Worm (Caenorhabditis elegans) whole organism, dauer: ENCODE results near the gene F15A4.5.

Experiments
- unc-62 ChIP-seq: sonication (generic microtip); optimal IDR thresholded peaks from 2 replicates; lab custom pipeline; 2017; ENCODE audit warnings: missing biosample characterization, missing genetic modification reagents, missing genetic modification characterization

F15A4.5 gene

DNA sequence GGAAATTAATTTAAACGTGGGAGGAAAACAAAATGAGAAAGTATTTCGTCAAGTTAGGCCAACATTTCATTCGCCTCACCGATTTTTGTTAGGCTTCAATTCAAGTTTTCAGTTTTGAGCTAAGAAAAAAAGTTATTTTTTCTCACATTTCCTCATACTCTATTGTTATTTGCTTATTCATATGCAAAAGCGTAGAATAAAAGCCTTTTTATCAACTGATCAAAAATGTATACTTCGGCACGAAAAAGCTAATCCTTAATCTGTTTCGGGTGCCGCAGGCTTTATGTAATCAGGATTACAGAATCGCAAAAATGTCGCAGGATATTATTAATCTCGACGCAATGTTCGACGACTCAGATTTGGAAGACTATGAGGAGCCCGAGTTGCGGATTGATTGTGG, 18.9 kb upstream of the F15A4.5 start, which contains the start of gene T21B4.15:
TSS of gene T21B4.15 (plus strand) at position 301 of the 400 bp plus-strand sequence.
- no peak for TF ChIP-seq unc-62

DNA sequence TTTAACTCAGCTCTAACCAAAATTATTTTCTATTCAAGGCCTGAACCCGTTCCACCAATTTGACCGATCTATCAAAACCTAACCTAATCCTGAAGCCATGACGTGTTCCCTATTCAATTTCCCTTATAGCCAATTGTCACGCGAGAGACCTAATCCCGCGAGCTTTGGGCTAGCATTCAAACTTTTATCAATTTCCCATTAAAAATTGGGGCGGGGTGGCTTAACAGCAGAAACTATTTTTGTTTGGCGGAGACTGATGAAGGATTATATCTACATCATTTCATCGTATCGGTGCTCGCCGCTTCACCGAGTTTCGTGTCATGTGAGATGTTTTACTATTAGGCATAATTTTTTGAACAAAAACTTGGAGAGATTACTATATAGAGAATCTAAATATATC, 17.8 kb upstream of the F15A4.5 start:
- no peak for TF ChIP-seq unc-62

DNA sequence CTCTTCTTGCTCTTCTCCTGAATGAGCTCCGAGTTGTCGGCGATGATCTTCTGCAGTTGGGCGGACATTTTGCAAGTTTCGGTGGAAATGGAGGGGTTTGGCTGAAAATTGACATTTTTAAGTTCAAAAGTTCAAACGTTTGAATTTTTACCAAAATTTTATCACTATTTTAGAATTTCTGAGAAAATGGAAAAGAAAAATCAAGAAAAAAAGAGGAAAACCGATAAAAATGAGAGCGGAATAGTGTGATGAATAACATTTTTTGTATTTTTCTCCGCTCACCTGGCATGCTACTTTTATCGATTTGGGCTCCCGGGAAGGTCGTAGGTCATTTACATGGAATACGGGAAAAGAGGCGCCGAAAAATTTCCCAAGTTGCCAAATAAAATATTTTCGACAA, 14.0 kb upstream of the F15A4.5 start, which contains the start of gene F15A4.10:
TSS of gene F15A4.10 (minus strand) at position 101 of the 400 bp plus-strand sequence.
- no peak for TF ChIP-seq unc-62

DNA sequence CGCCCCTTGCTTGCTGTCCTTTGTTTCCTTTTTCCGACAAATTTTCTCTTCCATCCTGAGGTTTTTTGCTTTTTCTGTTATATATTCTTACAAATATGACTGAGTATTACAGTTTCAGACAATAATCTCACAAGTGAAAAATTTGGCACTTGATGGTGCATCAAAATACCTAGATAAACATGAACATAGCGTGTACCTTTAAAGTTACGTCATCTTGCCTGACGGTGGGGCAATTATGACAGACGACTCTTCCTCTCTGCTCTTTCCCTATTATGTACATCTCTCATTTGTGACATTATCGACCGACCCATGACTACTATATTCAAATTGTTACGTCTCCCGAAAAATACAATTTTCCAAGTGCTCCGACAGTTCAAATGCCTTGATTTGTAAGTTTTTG, 11.6 kb upstream of the F15A4.5 start, which contains the start of gene fbxb-102:
TSS of gene fbxb-102 (plus strand) at position 301 of the 400 bp plus-strand sequence.
- no peak for TF ChIP-seq unc-62

DNA sequence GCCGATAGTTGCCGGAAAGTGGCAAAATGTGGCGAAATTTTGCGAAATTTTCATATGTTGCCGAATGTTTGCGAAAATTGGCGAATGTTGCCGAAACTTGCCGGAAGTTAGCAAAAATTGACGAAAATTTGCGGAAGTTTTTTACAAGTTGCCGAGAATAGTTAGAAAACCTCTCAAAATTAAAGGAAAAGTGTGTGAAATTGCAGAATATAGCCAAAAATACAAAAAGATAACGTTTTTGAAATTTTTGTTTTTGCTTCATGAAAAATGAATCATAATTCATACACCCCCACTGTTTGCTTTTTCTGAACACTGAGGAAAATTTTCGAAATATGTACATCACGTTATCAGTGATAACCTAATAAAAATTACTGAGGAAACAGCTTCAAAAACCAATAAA, 10.6 kb upstream of the F15A4.5 start:
- TF ChIP-seq unc-62, result no peak

DNA sequence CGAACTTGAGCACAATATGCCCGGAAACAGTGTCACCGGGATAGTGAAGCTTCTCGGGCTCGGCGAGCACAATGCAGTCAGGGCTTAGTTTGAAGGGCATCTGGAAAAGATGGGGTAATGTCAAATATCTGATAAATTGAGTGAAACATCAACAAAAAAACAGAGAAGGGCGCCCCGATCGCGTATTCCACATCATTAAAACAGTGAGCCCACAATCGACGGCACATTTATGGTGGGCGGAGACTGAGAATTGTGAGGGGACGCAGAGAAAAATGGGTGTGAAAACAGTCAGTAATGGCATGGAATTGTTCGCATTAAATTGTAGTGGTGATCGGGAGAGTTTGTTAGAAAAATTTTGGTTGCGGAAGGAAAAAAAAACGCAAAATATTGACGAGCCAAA, 9.8 kb upstream of the F15A4.5 start, which contains the start of gene arrd-9:
TSS of gene arrd-9 (minus strand) at position 101 of the 400 bp plus-strand sequence.
- TF ChIP-seq unc-62, result no peak

DNA sequence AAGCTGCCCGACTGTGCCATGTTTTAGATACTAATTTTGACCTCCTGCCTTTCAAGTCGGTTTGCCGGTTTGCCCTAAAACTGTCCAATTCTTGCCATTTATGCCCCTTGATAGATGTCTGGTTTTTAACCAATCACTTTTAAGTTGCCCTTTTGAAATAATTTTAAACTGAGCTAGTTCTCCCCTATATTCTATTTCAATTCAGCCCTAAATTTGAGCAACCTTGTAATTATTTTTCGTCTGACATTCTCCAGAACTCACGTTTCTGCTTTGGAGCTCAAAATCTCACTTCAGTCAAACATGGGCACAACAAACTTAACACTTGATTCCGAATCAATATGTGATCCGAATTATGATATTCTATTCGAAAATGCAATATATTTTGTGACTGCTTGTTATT, 2.4 kb upstream of the F15A4.5 start, which contains the start of gene srg-17:
TSS of gene srg-17 (plus strand) at position 301 of the 400 bp plus-strand sequence.
- TF ChIP-seq unc-62, result no peak

DNA sequence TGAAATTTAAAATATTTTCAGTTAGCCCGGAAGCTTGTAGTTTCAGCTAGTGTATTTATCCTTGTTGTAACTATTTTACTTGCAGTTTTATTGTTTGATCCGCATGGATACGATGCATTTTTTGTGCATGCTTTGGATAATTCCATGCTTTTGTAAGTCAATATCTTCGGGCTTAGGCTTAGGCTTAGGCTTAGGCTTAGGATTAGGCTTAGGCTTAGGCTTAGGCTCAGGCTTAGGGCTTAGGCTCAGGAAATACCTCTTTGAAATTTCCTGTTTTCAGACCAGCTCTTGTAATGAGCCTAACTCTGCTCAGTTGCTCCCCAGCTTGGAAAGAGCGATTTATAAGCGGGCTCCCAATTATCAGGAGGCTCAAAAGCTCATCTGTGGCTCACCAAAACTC, 4.0 kb downstream of the F15A4.5 start, which contains the start of gene srg-16:
TSS of gene srg-16 (plus strand) at position 87 of the 400 bp plus-strand sequence.
- no peak for TF ChIP-seq unc-62

DNA sequence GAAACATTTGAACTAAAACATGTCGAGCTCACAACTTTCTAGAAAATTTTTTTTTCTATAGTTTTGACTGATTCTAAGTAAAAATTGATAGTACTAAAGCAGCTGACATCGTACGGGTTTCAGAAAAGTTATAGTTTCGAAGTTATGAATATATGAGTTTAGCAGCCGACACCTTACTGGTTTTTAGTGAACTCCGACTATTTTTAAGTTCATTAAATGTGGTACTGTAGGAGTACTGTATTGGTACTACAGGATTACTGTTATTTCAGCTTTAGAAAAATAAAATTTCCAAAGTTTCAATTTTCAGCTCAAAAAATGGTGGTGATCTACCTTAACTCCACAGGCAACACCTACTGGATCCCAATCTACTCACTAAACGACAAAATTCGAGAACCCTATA, 5.5 kb downstream of the F15A4.5 start, which contains the start of gene sre-37:
TSS of gene sre-37 (plus strand) at position 301 of the 400 bp plus-strand sequence.
- TF ChIP-seq unc-62, result no peak

DNA sequence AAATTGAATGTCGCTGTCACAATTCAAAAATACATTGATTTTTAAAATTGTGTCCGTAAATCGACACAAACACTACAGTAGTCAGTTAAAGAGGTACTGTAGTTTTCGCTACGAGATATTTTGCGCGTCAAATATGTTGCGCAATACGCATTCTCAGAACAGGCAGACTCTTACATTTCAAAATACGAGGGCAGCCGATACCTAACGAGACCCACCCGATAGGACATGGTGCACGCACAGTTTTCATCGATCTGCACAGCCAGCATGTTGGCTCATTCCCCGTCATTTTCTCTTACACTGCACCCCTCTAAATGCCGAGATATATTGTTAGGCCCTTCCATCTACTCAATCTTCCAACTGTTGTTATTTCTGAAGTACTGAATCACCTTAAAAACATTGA, 8.8 kb downstream of the F15A4.5 start, which contains the start of gene F15A4.2:
TSS of gene F15A4.2 (plus strand) at position 301 of the 400 bp plus-strand sequence.
- TF ChIP-seq unc-62, result no peak

DNA sequence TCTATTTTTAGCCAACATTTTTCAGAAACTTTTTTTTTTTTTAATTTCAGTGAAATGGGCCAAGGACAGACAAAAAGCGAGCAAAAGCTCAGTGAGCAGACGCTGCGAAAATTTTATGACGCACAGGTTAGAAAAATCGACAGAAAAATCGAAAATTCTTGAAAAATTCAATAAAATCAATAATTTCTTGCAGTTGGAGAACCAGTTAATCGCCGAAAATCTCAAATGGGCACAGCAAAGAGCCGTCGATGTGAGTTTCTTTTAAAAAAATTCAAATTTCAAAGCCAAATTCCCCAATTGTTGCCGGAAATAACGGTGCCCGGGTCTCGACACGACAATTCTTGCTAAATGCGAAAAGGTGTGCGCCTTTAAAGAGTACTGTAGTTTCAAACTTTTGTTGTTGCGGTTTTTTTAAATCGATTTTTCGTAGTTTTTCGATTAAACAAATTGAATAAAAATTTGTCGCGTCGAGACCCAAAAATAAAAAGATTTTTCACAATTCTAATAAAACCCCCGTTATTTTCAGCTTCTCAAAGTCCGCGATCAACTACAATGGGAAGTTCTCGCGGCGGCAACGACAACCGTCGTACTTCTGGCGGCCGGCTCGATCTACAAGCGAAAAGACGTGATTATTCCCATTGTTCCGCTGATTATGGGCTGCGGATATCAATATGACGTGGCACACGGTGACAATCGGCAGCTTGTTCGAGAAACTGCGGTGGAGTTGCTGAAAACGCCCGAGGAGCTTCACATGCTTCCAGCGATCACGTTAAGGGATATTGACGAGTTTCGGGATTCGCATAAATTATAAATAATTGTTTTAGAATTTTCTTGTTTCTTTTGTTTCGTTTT, 10.2 kb downstream of the F15A4.5 start, which contains the start of gene tag-280:
TSS of gene tag-280 (plus strand) at position 51 of the 852 bp plus-strand sequence.
- no peak for TF ChIP-seq unc-62

DNA sequence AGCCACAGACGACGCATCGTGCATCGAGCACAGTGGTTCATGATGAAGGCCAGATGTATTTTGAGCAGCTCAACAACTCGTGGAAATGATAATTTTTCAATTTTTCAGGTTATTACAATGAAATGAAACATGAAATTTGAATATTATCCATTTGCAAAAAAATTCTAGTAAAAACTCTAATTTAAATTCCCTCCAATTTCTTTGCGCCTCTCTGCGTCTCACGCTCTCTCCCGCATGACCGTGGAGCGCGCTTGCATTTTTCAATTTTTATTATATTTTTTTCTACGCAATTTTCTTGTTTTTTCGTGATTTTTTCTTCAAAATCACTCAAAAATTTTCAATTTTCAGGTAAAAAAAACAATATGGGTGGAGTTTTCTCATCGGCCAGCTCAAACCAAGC, 11.6 kb downstream of the F15A4.5 start, which contains the start of gene tag-281:
TSS of gene tag-281 (plus strand) at position 340 of the 400 bp plus-strand sequence.
- TF ChIP-seq unc-62, result no peak

DNA sequence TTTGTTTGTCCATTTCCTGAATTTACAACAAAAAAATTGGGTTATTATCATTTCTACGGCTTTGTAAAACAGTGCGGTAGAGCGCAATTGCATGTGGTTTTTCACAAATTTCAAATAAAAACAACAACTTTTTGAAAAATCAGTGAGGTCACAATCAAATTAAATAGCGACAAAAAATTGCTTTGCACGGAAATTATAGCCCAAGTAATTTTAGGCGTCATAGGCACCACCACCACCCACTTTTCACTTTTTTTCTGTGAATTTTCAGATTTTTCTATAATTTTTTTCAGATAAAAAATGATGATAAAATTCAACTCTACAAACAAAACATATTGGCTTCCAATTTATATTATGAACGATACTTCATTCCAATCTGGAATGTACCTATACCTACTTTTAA, 13.8 kb downstream of the F15A4.5 start, which contains the start of gene sre-38:
TSS of gene sre-38 (plus strand) at position 301 of the 400 bp plus-strand sequence.
- no peak for TF ChIP-seq unc-62

DNA sequence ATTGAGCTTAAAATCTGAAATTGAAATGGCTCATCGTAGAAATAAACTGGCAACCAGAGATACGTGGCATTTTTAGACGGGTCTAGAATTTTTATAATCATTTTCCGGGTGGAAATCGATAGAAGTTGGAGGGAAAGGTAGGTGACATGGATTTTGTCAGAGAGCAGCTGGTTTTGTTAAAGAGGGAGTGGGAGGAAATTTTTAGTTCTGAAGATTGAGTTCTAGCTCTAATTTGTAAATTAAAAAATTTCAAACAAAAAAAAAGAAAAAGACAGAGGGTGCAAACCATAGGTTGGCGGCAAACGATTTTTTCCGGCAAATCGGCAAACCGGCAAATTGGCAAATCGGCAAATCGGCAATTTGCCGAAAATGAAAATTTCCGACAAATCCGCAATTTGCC, 14.4 kb downstream of the F15A4.5 start, which contains the start of gene sre-32:
TSS of gene sre-32 (minus strand) at position 101 of the 400 bp plus-strand sequence.
- no peak for TF ChIP-seq unc-62

DNA sequence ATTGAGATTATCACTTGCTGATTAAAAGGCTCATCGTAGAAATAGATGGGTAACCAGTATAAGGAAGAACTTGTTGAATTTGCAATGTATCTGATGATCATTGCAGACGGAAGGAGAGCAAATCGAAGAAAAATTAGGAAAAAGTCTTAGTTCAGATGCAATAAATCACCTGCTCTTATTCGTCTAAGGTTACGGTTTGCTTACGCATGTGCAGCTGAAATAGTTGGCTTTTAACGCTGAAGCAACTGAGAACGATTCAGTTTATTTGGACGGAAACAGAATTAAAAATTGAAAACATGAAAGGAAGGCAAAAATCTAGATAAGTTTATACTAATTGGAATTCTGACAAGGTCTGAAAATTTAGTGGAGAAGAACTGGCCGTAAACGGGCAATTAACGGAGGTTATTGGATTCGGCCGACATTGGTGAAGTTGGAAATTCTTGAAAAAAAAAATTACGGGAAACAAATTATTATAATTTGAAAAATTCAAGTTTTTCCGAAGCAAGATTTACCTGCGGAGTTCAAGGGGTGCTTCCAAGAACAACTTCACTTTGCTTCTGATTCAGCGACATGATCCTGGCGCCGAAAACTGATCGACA, 18.2 kb downstream of the F15A4.5 start, which contains the start of the genes sre-35 and sre-33:
TSS of gene sre-35 (minus strand) at position 101 of the 599 bp plus-strand sequence.
TSS of gene sre-33 (plus strand) at position 549 of the 599 bp plus-strand sequence.
- no peak for TF ChIP-seq unc-62

DNA sequence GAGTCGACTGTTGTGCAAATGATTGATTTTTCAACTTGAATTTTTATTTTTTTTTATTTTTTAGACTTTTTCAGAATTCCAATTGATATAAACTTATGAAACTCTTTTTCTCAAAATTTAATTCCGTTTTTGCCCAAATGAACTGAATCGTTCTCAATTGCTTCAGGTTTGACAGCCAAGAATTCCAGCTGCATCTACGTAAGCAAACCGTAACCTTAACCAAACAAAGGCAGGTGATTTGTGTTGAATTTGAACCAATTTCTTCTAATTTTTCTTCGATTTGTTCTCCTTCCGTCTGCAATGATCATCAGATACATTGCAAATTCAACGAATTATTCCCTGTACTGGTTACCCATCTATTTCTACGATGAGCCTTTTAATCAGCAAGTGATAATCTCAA, 21.2 kb downstream of the F15A4.5 start, which contains the start of gene sre-34:
TSS of gene sre-34 (plus strand) at position 301 of the 400 bp plus-strand sequence.
- no peak for TF ChIP-seq unc-62
